Worm (Caenorhabditis elegans) whole organism, L4/young adult: ENCODE results near the gene egg-3.

Experiments used
- W03F9.2 ChIP-seq: fragments of 150-350 bp; optimal IDR thresholded peaks from 2 replicates; lab custom pipeline; 2014; ENCODE audit warnings: missing biosample characterization, missing genetic modification characterization
- dao-5 ChIP-seq: sonication (generic microtip); optimal IDR thresholded peaks from 2 replicates; lab custom pipeline; 2016; ENCODE audit warnings: missing genotype, missing genetic modification characterization, moderate library complexity, missing compliant biosample characterization
- him-1 ChIP-seq: sonication (generic microtip); optimal IDR thresholded peaks from 2 replicates; lab custom pipeline; 2016; ENCODE audit warnings: missing genotype, missing genetic modification reagents, missing genetic modification characterization, missing compliant biosample characterization

DNA sequence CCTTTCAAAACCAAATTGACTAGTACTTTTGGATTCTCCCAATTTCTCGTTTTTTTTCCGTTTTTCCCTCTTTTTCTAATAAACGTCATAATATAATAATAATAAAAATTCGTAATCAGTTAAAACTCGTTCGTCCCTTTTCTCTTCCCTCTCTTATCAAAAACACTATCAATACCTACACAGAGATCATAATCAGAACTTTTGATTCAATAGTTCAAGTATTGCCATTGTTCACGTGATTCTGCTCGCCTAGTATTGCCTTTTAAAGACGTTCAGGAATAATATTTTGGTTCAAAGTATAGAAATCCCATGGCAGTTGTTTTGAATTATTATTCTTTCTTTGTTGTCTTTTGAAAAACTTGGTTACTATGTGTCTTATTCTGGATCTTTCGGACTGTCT lies 40.4 kb upstream of the egg-3 start:
- TF ChIP-seq W03F9.2 (tag; lab: Kevin White, UChicago) = no peak
- no peak for TF ChIP-seq him-1 (tag; lab: Kevin White, UChicago)
- TF ChIP-seq dao-5 (tag; lab: Kevin White, UChicago) = no peak
